Fruit fly (Drosophila melanogaster) whole organism, embryonic: Measurements from ENCODE around the gene Fdh.

Source experiments
- Awh ChIP-seq: fragments of 200-800 bp; sonication (Bioruptor generic); IDR thresholded peaks from 2 replicates; pipeline ENCODE4, ENCODE4 v1.3.6; 2022; ENCODE audit warnings: missing biosample characterization, missing genetic modification characterization
- CG10147 ChIP-seq: fragments of 200-800 bp; sonication (Bioruptor generic); optimal IDR thresholded peaks from 2 replicates; lab custom pipeline; 2019; ENCODE audit warnings: missing biosample characterization, mild to moderate bottlenecking, missing genetic modification characterization, moderate library complexity
- CG10366 ChIP-seq: fragments of 200-800 bp; sonication (Bioruptor generic); IDR thresholded peaks from 2 replicates; pipeline ENCODE4 v1.3.6; 2022; ENCODE audit warnings: missing biosample characterization, missing genetic modification characterization
- CG11093 ChIP-seq: fragments of 200-800 bp; sonication (Bioruptor generic); IDR thresholded peaks from 3 replicates; pipeline ENCODE4 v1.3.6; 2022; ENCODE audit warnings: missing biosample characterization, missing genetic modification characterization
- CG11247 ChIP-seq: fragments of 200-800 bp; sonication (Bioruptor generic); IDR thresholded peaks from 2 replicates; pipeline ENCODE4 v1.3.6; 2022; ENCODE audit warnings: missing biosample characterization, missing genetic modification characterization
- CG11695 ChIP-seq: fragments of 200-800 bp; sonication (Bioruptor generic); IDR thresholded peaks from 3 replicates; pipeline ENCODE4 v1.3.6; 2022; ENCODE audit warnings: missing biosample characterization, missing genetic modification characterization
- CG14014 ChIP-seq: fragments of 200-800 bp; sonication (Bioruptor generic); IDR thresholded peaks from 2 replicates; pipeline ENCODE4 v1.3.6; 2022; ENCODE audit warnings: missing biosample characterization, missing genetic modification characterization
- CG16813 ChIP-seq: fragments of 200-800 bp; sonication (Bioruptor generic); IDR thresholded peaks from 3 replicates; pipeline ENCODE4 v1.3.6; 2022; ENCODE audit warnings: missing biosample characterization, missing genetic modification characterization; ENCODE audit not compliant: partially characterized antibody
- CG17361 ChIP-seq: fragments of 200-800 bp; sonication (Bioruptor generic); IDR thresholded peaks from 3 replicates; pipeline ENCODE4 v1.3.6; 2022; ENCODE audit warnings: missing biosample characterization, missing genetic modification characterization
- CG17612 ChIP-seq: fragments of 200-800 bp; sonication (Bioruptor generic); IDR thresholded peaks from 2 replicates; pipeline ENCODE4 v1.3.6; 2022; ENCODE audit warnings: missing biosample characterization, missing genetic modification characterization
- CG18764 ChIP-seq: fragments of 200-800 bp; sonication (Bioruptor generic); optimal IDR thresholded peaks from 3 replicates; lab custom pipeline; 2016; ENCODE audit warnings: missing biosample characterization, missing genetic modification characterization
- CG2199 ChIP-seq: fragments of 200-800 bp; sonication (Bioruptor generic); IDR thresholded peaks from 3 replicates; pipeline ENCODE4 v1.3.6; 2022; ENCODE audit warnings: missing biosample characterization, missing genetic modification characterization
- CG30020 ChIP-seq: fragments of 200-800 bp; optimal IDR thresholded peaks from 2 replicates; lab custom pipeline; 2019; ENCODE audit warnings: missing biosample characterization, mild to moderate bottlenecking, missing genetic modification characterization, moderate library complexity
- CG31224 ChIP-seq: fragments of 200-800 bp; sonication (Bioruptor generic); IDR thresholded peaks from 2 replicates; pipeline ENCODE4 v1.3.6; 2022; ENCODE audit warnings: missing biosample characterization, missing genetic modification characterization
- CG3407 ChIP-seq: fragments of 200-800 bp; sonication (Bioruptor generic); optimal IDR thresholded peaks from 2 replicates; lab custom pipeline; 2018; ENCODE audit warnings: missing biosample characterization, mild to moderate bottlenecking, missing genetic modification characterization
- CG3726 ChIP-seq: fragments of 200-800 bp; sonication (Bioruptor generic); IDR thresholded peaks from 3 replicates; pipeline ENCODE4, ENCODE4 v1.3.6; 2022; ENCODE audit warnings: missing biosample characterization, missing genetic modification characterization
- CG4282 ChIP-seq: fragments of 200-800 bp; sonication (Bioruptor generic); optimal IDR thresholded peaks from 2 replicates; lab custom pipeline; 2016; ENCODE audit warnings: missing biosample characterization, missing genetic modification characterization
- CG4730 ChIP-seq: fragments of 200-800 bp; sonication (Bioruptor generic); IDR thresholded peaks from 2 replicates; pipeline ENCODE4 v1.3.6; 2022; ENCODE audit warnings: missing biosample characterization, missing genetic modification characterization
- CG5953 ChIP-seq: fragments of 200-800 bp; sonication (Bioruptor generic); IDR thresholded peaks from 2 replicates; pipeline ENCODE4 v1.3.6; 2022; ENCODE audit warnings: missing biosample characterization, missing genetic modification characterization
- CG7357 ChIP-seq: fragments of 200-800 bp; sonication (Bioruptor generic); IDR thresholded peaks from 3 replicates; pipeline ENCODE4 v1.3.6; 2022; ENCODE audit warnings: missing biosample characterization, missing genetic modification characterization
- CG8281 ChIP-seq: fragments of 200-800 bp; sonication (Bioruptor generic); optimal IDR thresholded peaks from 2 replicates; lab custom pipeline; 2018; ENCODE audit warnings: missing biosample characterization, mild to moderate bottlenecking, missing genetic modification characterization, moderate library complexity
- E2f1 ChIP-seq: fragments of 200-800 bp; sonication (Bioruptor generic); IDR thresholded peaks from 2 replicates; pipeline ENCODE4 v1.3.6; 2022; ENCODE audit warnings: missing biosample characterization, missing genetic modification characterization
- GATAe ChIP-seq: fragments of 200-800 bp; sonication (Bioruptor generic); conservative IDR thresholded peaks from 2 replicates; pipeline ENCODE4 v1.3.6; 2022; ENCODE audit warnings: missing biosample characterization, missing genetic modification characterization
- Gug ChIP-seq: fragments of 200-800 bp; sonication (Bioruptor generic); IDR thresholded peaks from 4 replicates; pipeline ENCODE4 v1.3.6; 2022; ENCODE audit warnings: missing biosample characterization, missing genetic modification characterization
- MESR4 ChIP-seq: fragments of 200-800 bp; sonication (Bioruptor generic); optimal IDR thresholded peaks from 2 replicates; lab custom pipeline; 2018; ENCODE audit warnings: missing biosample characterization, mild to moderate bottlenecking, missing genetic modification characterization, moderate library complexity
- Pdp1 ChIP-seq, 2 experiments: fragments of 200-800 bp; sonication (Bioruptor generic); optimal IDR thresholded peaks; 3 replicates each; lab custom pipeline; 2016; ENCODE audit warnings: missing biosample characterization in 2 of 2, missing genetic modification characterization in 2 of 2, mild to moderate bottlenecking in 1 of 2, moderate library complexity in 1 of 2
- Xrp1 ChIP-seq: fragments of 200-800 bp; sonication (Bioruptor generic); IDR thresholded peaks from 2 replicates; pipeline ENCODE4 v1.3.6; 2022; ENCODE audit warnings: missing biosample characterization, missing genetic modification characterization
- bcd ChIP-seq: fragments of 200-800 bp; sonication (Bioruptor generic); optimal IDR thresholded peaks from 2 replicates; lab custom pipeline; 2017; ENCODE audit warnings: missing biosample characterization, mild to moderate bottlenecking, missing genetic modification characterization
- cato ChIP-seq: fragments of 200-800 bp; sonication (Bioruptor generic); optimal IDR thresholded peaks from 2 replicates; lab custom pipeline; 2016; ENCODE audit warnings: missing biosample characterization, missing genetic modification characterization, borderline replicate concordance
- cg ChIP-seq: fragments of 200-800 bp; sonication (Bioruptor generic); optimal IDR thresholded peaks from 3 replicates; lab custom pipeline; 2019; ENCODE audit warnings: missing biosample characterization, mild to moderate bottlenecking, missing genetic modification characterization, moderate library complexity
- croc ChIP-seq: fragments of 200-800 bp; sonication (Bioruptor generic); conservative IDR thresholded peaks from 3 replicates; pipeline ENCODE4 v1.3.6; 2022; ENCODE audit warnings: missing biosample characterization, missing genetic modification characterization
- dm ChIP-seq: fragments of 200-800 bp; sonication (Bioruptor generic); optimal IDR thresholded peaks from 3 replicates; lab custom pipeline; 2016; ENCODE audit warnings: missing biosample characterization, missing genetic modification characterization
- gce ChIP-seq: fragments of 200-800 bp; sonication (Bioruptor generic); IDR thresholded peaks from 3 replicates; pipeline ENCODE4 v1.3.6; 2022; ENCODE audit warnings: missing biosample characterization, missing genetic modification characterization
- gro ChIP-seq: fragments of 200-800 bp; sonication (Bioruptor generic); optimal IDR thresholded peaks from 2 replicates; lab custom pipeline; 2016; ENCODE audit warnings: missing biosample characterization, missing genetic modification characterization
- h ChIP-seq: fragments of >200 bp; optimal IDR thresholded peaks from 2 replicates; lab custom pipeline; 2017
- ham ChIP-seq: fragments of 200-800 bp; sonication (Bioruptor generic); IDR thresholded peaks from 2 replicates; pipeline ENCODE4 v1.3.6; 2022; ENCODE audit warnings: missing biosample characterization, missing genetic modification characterization
- jigr1 ChIP-seq: fragments of 200-800 bp; sonication (Bioruptor generic); IDR thresholded peaks from 3 replicates; pipeline ENCODE4 v1.3.6; 2022; ENCODE audit warnings: missing biosample characterization, missing genetic modification characterization
- jing ChIP-seq: fragments of 200-800 bp; sonication (Bioruptor generic); optimal IDR thresholded peaks from 2 replicates; lab custom pipeline; 2018; ENCODE audit warnings: missing biosample characterization, mild to moderate bottlenecking, missing genetic modification characterization
- lab ChIP-seq: fragments of 200-800 bp; sonication (Bioruptor generic); optimal IDR thresholded peaks from 3 replicates; lab custom pipeline; 2017; ENCODE audit warnings: missing biosample characterization, missing genetic modification characterization, mild to moderate bottlenecking, moderate library complexity, missing genetic modification reagents
- lbe ChIP-seq: fragments of 200-800 bp; sonication (Bioruptor generic); optimal IDR thresholded peaks from 2 replicates; lab custom pipeline; 2016; ENCODE audit warnings: missing biosample characterization, mild to moderate bottlenecking, missing genetic modification characterization
- lmd ChIP-seq: fragments of 200-800 bp; sonication (Bioruptor generic); IDR thresholded peaks from 2 replicates; pipeline ENCODE4 v1.3.6; 2022; ENCODE audit warnings: missing biosample characterization, missing genetic modification characterization
- lov ChIP-seq, 2 experiments: fragments of 200-800 bp in 1 of 2; fragments of >200 bp in 1 of 2; sonication (Bioruptor generic) in 1 of 2; IDR thresholded peaks in 1 of 2; optimal IDR thresholded peaks in 1 of 2; 2 replicates in 1 of 2; 3 replicates in 1 of 2; pipeline versions ENCODE4 v1.3.6 to Lab custom; 2017 to 2022; ENCODE audit warnings: missing biosample characterization in 1 of 2, missing genetic modification characterization in 1 of 2
- nmo ChIP-seq: fragments of 200-800 bp; sonication (Bioruptor generic); optimal IDR thresholded peaks from 2 replicates; lab custom pipeline; 2018; ENCODE audit warnings: missing biosample characterization, mild to moderate bottlenecking, missing genetic modification characterization, moderate library complexity
- phol ChIP-seq: fragments of 200-800 bp; sonication (Bioruptor generic); optimal IDR thresholded peaks from 3 replicates; lab custom pipeline; 2018; ENCODE audit warnings: missing biosample characterization, mild to moderate bottlenecking, missing genetic modification characterization, moderate library complexity
- pros ChIP-seq: fragments of 200-800 bp; sonication (Bioruptor generic); optimal IDR thresholded peaks from 3 replicates; lab custom pipeline; 2019; ENCODE audit warnings: missing biosample characterization, mild to moderate bottlenecking, missing genetic modification characterization, moderate library complexity
- ranshi ChIP-seq: fragments of 200-800 bp; sonication (Bioruptor generic); IDR thresholded peaks from 2 replicates; pipeline ENCODE4 v1.3.6; 2022; ENCODE audit warnings: missing biosample characterization, missing genetic modification characterization
- salm ChIP-seq: fragments of 200-800 bp; sonication (Bioruptor generic); optimal IDR thresholded peaks from 2 replicates; lab custom pipeline; 2018; ENCODE audit warnings: missing biosample characterization, mild to moderate bottlenecking, missing genetic modification characterization
- slou ChIP-seq: fragments of 200-800 bp; sonication (Bioruptor generic); optimal IDR thresholded peaks from 3 replicates; lab custom pipeline; 2016; ENCODE audit warnings: missing biosample characterization, missing genetic modification characterization

Gene Fdh

DNA sequence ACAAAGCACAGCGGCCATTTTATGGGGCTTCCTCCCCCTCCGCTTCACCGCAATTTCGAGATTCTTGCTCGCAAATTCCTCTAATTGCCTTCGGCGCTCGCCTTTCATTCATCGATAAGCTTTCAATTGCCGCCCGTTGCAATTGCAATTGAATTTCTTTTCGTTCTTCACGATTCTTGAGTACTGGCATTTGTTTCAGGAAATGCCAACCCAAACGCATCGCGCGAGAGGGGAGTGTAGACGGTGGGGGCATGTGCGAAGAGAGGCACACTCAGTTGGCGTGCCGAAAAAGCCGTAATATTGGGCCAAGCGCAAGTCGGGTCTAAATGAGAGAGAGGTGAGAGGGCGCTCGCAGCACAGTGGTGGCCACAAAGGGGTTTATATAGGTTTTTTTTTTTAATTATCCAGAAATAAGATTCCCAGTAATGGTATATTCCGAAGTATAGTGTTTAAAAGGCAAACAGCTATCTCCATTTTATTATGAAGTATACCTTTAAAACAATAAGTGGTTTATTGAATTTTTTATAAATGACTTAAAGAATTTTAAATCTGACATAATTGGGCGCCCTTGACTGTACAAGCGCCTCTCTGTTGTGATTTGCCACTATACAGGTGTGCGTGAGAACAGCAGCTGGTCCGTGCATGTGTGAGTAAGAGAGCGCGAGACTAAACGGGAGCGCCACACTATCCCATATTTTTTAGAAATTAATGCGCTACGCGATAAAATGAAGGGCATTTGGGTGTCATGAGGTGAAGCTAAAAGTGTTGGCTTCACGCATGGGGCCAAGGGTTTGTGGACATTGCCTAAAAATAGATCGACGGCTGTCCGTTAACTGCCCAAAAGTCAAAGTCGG lies 14.5 kb upstream of the Fdh start (continued):
- TF ChIP-seq Pdp1 (GFP tag; optimal IDR thresholded peaks at IDR 0.05; lab: Kevin White, UChicago) (peak; percentile 87 to 89), CG30020 (tag; lab: Kevin White, UChicago) (peak; percentile 41), gro (GFP tag; lab: Kevin White, UChicago) (peak; percentile 84), phol (peak; percentile 84), CG14014 (GFP tag; lab: Robert Waterston, UW) (peak; percentile 87), CG3726 (peak; percentile 66; the same call in 2 of the 3 replicates), CG17612 (GFP tag; lab: Robert Waterston, UW) (peak; percentile 30; the same call in 1 of the 2 replicates), CG7357 (GFP tag; lab: Robert Waterston, UW) (peak; percentile 74), lbe (GFP tag; lab: Kevin White, UChicago) (peak; percentile 80), CG16813 (GFP tag; lab: Robert Waterston, UW) (no peak), MESR4 (GFP tag; lab: Kevin White, UChicago) (no peak), CG17361 (GFP tag; lab: Robert Waterston, UW) (peak; percentile 91), slou (GFP tag; lab: Kevin White, UChicago) (peak; percentile 87), salm (tag; lab: Kevin White, UChicago) (peak; percentile 84), CG10147 (GFP tag; lab: Kevin White, UChicago) (peak; percentile 84), pros (peak; percentile 23), CG11093 (GFP tag; lab: Robert Waterston, UW) (0 out of 3 replicates have a peak, but pooled peaks have one; percentile 51), CG11695 (GFP tag; lab: Robert Waterston, UW) (peak; percentile 85), CG10366 (GFP tag; lab: Robert Waterston, UW) (peak; percentile 85), lmd (GFP tag; lab: Robert Waterston, UW) (peak; percentile 91), CG4282 (GFP tag; lab: Kevin White, UChicago) (peak; percentile 66), h (no peak), E2f1 (GFP tag; lab: Robert Waterston, UW) (no peak; the same call in none of the 2 replicates), CG3407 (peak; percentile 79), dm (GFP tag; lab: Kevin White, UChicago) (peak; percentile 60), bcd (peak; percentile 91), cato (GFP tag; lab: Kevin White, UChicago) (peak; percentile 57), jing (peak; percentile 55), lov (optimal IDR thresholded peaks at IDR 0.05; lab: Kevin White, UChicago) (no peak), lov (GFP tag; IDR thresholded peaks at IDR 0.05; lab: Robert Waterston, UW) (peak; percentile 67; the same call in 1 of the 3 replicates), Gug (GFP tag; lab: Robert Waterston, UW) (peak; percentile 42; the same call in 3 of the 4 replicates), CG11247 (GFP tag; lab: Robert Waterston, UW) (peak; percentile 76), Awh (GFP tag; lab: Robert Waterston, UW) (peak; percentile 73), cg (GFP tag; lab: Kevin White, UChicago) (peak; percentile 93), CG2199 (GFP tag; lab: Robert Waterston, UW) (peak; percentile 29; the same call in 1 of the 3 replicates), lab (GFP tag; lab: Kevin White, UChicago) (peak; percentile 96), CG4730 (GFP tag; lab: Robert Waterston, UW) (peak; percentile 76), CG18764 (GFP tag; lab: Kevin White, UChicago) (peak; percentile 45), ranshi (GFP tag; lab: Robert Waterston, UW) (peak; percentile 90), croc (GFP tag; lab: Robert Waterston, UW) (peak; percentile 80), nmo (GFP tag; lab: Kevin White, UChicago) (peak; percentile 89), CG5953 (peak; percentile 9), CG31224 (GFP tag; lab: Robert Waterston, UW) (peak; percentile 84), CG8281 (tag; lab: Kevin White, UChicago) (peak; percentile 69), jigr1 (peak; percentile 79), ham (GFP tag; lab: Robert Waterston, UW) (peak; percentile 70; the same call in 1 of the 2 replicates), gce (GFP tag; lab: Robert Waterston, UW) (peak; percentile 56; the same call in 2 of the 3 replicates), Xrp1 (peak; percentile 91), GATAe (peak; percentile 69)
